Worm (Caenorhabditis elegans) whole organism, L1 larva: ENCODE results near the gene C27B7.2.

Experiments
- C04F5.9 ChIP-seq: sonication (generic microtip); optimal IDR thresholded peaks from 2 replicates; lab custom pipeline; 2016; ENCODE audit warnings: missing genetic modification characterization, missing compliant biosample characterization
- C34B4.2 ChIP-seq: sonication (generic microtip); optimal IDR thresholded peaks from 2 replicates; lab custom pipeline; 2017; ENCODE audit warnings: mild to moderate bottlenecking, missing genetic modification characterization, missing compliant biosample characterization
- aha-1 ChIP-seq: fragments of 150-350 bp; optimal IDR thresholded peaks from 2 replicates; lab custom pipeline; 2014; ENCODE audit warnings: missing biosample characterization, missing genetic modification characterization
- ama-1 ChIP-seq: fragments of 150-350 bp; optimal IDR thresholded peaks from 2 replicates; lab custom pipeline; 2014
- blmp-1 ChIP-seq: fragments of 150-350 bp; optimal IDR thresholded peaks from 2 replicates; lab custom pipeline; 2014; ENCODE audit warnings: missing biosample characterization, missing genetic modification characterization
- ceh-8 ChIP-seq: fragments of 200-800 bp; sonication (Bioruptor generic); optimal IDR thresholded peaks from 2 replicates; lab custom pipeline; 2018; ENCODE audit warnings: mild to moderate bottlenecking, missing genetic modification characterization, moderate library complexity, missing compliant biosample characterization
- ceh-88 ChIP-seq: fragments of 200-800 bp; sonication (Bioruptor generic); IDR thresholded peaks from 2 replicates; pipeline ENCODE4 v1.3.6; 2022; ENCODE audit warnings: missing genetic modification characterization, missing compliant biosample characterization
- ces-1 ChIP-seq: fragments of 150-350 bp; optimal IDR thresholded peaks from 2 replicates; lab custom pipeline; 2014; ENCODE audit warnings: missing biosample characterization, missing genetic modification reagents, missing genetic modification characterization
- dpl-1 ChIP-seq, 3 experiments: fragments of 150-350 bp in 2 of 3; sonication (generic microtip) in 1 of 3; optimal IDR thresholded peaks; 2 replicates each; lab custom pipeline; 2014 to 2017; ENCODE audit warnings: missing biosample characterization in 3 of 3, missing genetic modification characterization in 3 of 3, missing genetic modification reagents in 3 of 3
- dsc-1 ChIP-seq: sonication (generic microtip); optimal IDR thresholded peaks from 2 replicates; lab custom pipeline; 2016; ENCODE audit warnings: mild to moderate bottlenecking, missing genetic modification characterization, missing compliant biosample characterization
- efl-3 ChIP-seq: fragments of 200-800 bp; sonication (Bioruptor generic); optimal IDR thresholded peaks from 2 replicates; lab custom pipeline; 2018; ENCODE audit warnings: mild to moderate bottlenecking, missing genetic modification characterization, missing compliant biosample characterization
- egl-27 ChIP-seq, 2 experiments: fragments of 150-350 bp in 1 of 2; sonication (generic microtip); optimal IDR thresholded peaks; 3 replicates each; lab custom pipeline; 2017 to 2018; ENCODE audit warnings: missing biosample characterization in 2 of 2, missing genetic modification characterization in 2 of 2, missing genetic modification reagents in 2 of 2
- fkh-4 ChIP-seq: sonication (generic microtip); optimal IDR thresholded peaks from 2 replicates; lab custom pipeline; 2016; ENCODE audit warnings: missing compliant biosample characterization, missing genetic modification characterization, borderline replicate concordance
- hlh-17 ChIP-seq: fragments of 200-800 bp; sonication (Bioruptor generic); optimal IDR thresholded peaks from 2 replicates; lab custom pipeline; 2018; ENCODE audit warnings: missing genetic modification characterization, mild to moderate bottlenecking, missing compliant biosample characterization, moderate library complexity, borderline replicate concordance
- hpl-2 ChIP-seq: fragments of 150-350 bp; optimal IDR thresholded peaks from 2 replicates; lab custom pipeline; 2014; ENCODE audit warnings: missing biosample characterization, missing genetic modification reagents, missing genetic modification characterization
- lin-13 ChIP-seq: fragments of 150-350 bp; optimal IDR thresholded peaks from 2 replicates; lab custom pipeline; 2014; ENCODE audit warnings: missing biosample characterization, missing genetic modification reagents, missing genetic modification characterization
- lin-15B ChIP-seq: fragments of 150-350 bp; sonication (generic microtip); optimal IDR thresholded peaks from 3 replicates; lab custom pipeline; 2014; ENCODE audit warnings: missing biosample characterization, missing genetic modification characterization
- lir-3 ChIP-seq: sonication (generic microtip); optimal IDR thresholded peaks from 2 replicates; lab custom pipeline; 2016; ENCODE audit warnings: mild to moderate bottlenecking, missing genetic modification characterization, moderate library complexity, missing compliant biosample characterization; ENCODE audit not compliant: poor library complexity
- lsy-2 ChIP-seq, 2 experiments: fragments of 150-350 bp; optimal IDR thresholded peaks; 2 replicates each; lab custom pipeline; 2014; ENCODE audit warnings: missing biosample characterization in 2 of 2, missing genetic modification characterization in 2 of 2
- mef-2 ChIP-seq: fragments of 150-350 bp; optimal IDR thresholded peaks from 2 replicates; lab custom pipeline; 2014; ENCODE audit warnings: missing biosample characterization, missing genetic modification characterization
- mep-1 ChIP-seq: fragments of 150-350 bp; optimal IDR thresholded peaks from 2 replicates; lab custom pipeline; 2014; ENCODE audit warnings: missing biosample characterization, missing genetic modification characterization
- nhr-12 ChIP-seq: sonication (generic microtip); optimal IDR thresholded peaks from 2 replicates; lab custom pipeline; 2017; ENCODE audit warnings: missing biosample characterization, missing genetic modification characterization
- nhr-19 ChIP-seq: fragments of 200-800 bp; sonication (Bioruptor generic); conservative IDR thresholded peaks from 2 replicates; pipeline ENCODE4 v1.3.6; 2022; ENCODE audit warnings: missing genetic modification characterization, missing compliant biosample characterization
- nhr-20 ChIP-seq: sonication (generic microtip); optimal IDR thresholded peaks from 2 replicates; lab custom pipeline; 2016; ENCODE audit warnings: mild to moderate bottlenecking, missing genetic modification characterization, missing compliant biosample characterization
- nhr-237 ChIP-seq: fragments of 150-350 bp; optimal IDR thresholded peaks from 2 replicates; lab custom pipeline; 2014; ENCODE audit warnings: missing biosample characterization, missing genetic modification characterization
- nhr-47 ChIP-seq: sonication (generic microtip); optimal IDR thresholded peaks from 2 replicates; lab custom pipeline; 2016; ENCODE audit warnings: mild to moderate bottlenecking, missing genetic modification characterization, moderate library complexity, missing compliant biosample characterization
- nhr-71 ChIP-seq: sonication (generic microtip); optimal IDR thresholded peaks from 2 replicates; lab custom pipeline; 2016; ENCODE audit warnings: mild to moderate bottlenecking, missing genetic modification characterization, moderate library complexity, missing compliant biosample characterization
- nhr-76 ChIP-seq: sonication (generic microtip); optimal IDR thresholded peaks from 2 replicates; lab custom pipeline; 2017; ENCODE audit warnings: missing biosample characterization, missing genetic modification characterization
- nhr-77 ChIP-seq: fragments of 150-350 bp; optimal IDR thresholded peaks from 2 replicates; lab custom pipeline; 2014; ENCODE audit warnings: missing biosample characterization, missing genetic modification characterization
- nhr-85 ChIP-seq: sonication (generic microtip); peaks from one replicate; lab custom pipeline; 2016; ENCODE audit warnings: missing genetic modification characterization, inconsistent platforms, missing compliant biosample characterization
- pqm-1 ChIP-seq: sonication (generic microtip); optimal IDR thresholded peaks from 3 replicates; lab custom pipeline; 2017; ENCODE audit warnings: missing biosample characterization, missing genetic modification characterization
- snpc-4 ChIP-seq: fragments of 150-350 bp; optimal IDR thresholded peaks from 2 replicates; lab custom pipeline; 2014; ENCODE audit warnings: missing biosample characterization, missing genetic modification characterization
- snu-23 ChIP-seq: sonication (generic microtip); optimal IDR thresholded peaks from 2 replicates; lab custom pipeline; 2016; ENCODE audit warnings: missing genetic modification characterization, missing compliant biosample characterization
- sptf-1 ChIP-seq: fragments of 150-350 bp; optimal IDR thresholded peaks from 2 replicates; lab custom pipeline; 2014; ENCODE audit warnings: missing biosample characterization, missing genetic modification characterization
- sup-37 ChIP-seq: fragments of 200-800 bp; sonication (Bioruptor generic); optimal IDR thresholded peaks from 2 replicates; lab custom pipeline; 2018; ENCODE audit warnings: mild to moderate bottlenecking, missing genetic modification characterization, missing compliant biosample characterization
- tbx-2 ChIP-seq: sonication (generic microtip); optimal IDR thresholded peaks from 2 replicates; lab custom pipeline; 2016; ENCODE audit warnings: missing genetic modification characterization, missing compliant biosample characterization
- tlp-1 ChIP-seq: fragments of 150-350 bp; optimal IDR thresholded peaks from 2 replicates; lab custom pipeline; 2014; ENCODE audit warnings: missing biosample characterization, missing genetic modification characterization
- unc-30 ChIP-seq: sonication (generic microtip); optimal IDR thresholded peaks from 2 replicates; lab custom pipeline; 2017; ENCODE audit warnings: missing biosample characterization, missing genetic modification characterization
- unc-98 ChIP-seq: fragments of 200-800 bp; sonication (Bioruptor generic); IDR thresholded peaks from 2 replicates; pipeline ENCODE4 v1.3.6; 2022; ENCODE audit warnings: missing genetic modification characterization, missing compliant biosample characterization
- vab-15 ChIP-seq: sonication (generic microtip); optimal IDR thresholded peaks from 2 replicates; lab custom pipeline; 2017; ENCODE audit warnings: missing genotype, mild to moderate bottlenecking, missing genetic modification characterization, missing compliant biosample characterization
- zag-1 ChIP-seq: fragments of 150-350 bp; optimal IDR thresholded peaks from 2 replicates; lab custom pipeline; 2014; ENCODE audit warnings: missing biosample characterization, missing genetic modification characterization
- zip-4 ChIP-seq: fragments of 200-800 bp; sonication (Bioruptor generic); optimal IDR thresholded peaks from 2 replicates; lab custom pipeline; 2018; ENCODE audit warnings: mild to moderate bottlenecking, missing genetic modification characterization, moderate library complexity, missing compliant biosample characterization
- ztf-4 ChIP-seq: fragments of 150-350 bp; optimal IDR thresholded peaks from 2 replicates; lab custom pipeline; 2014; ENCODE audit warnings: missing biosample characterization, missing genetic modification characterization

C27B7.2 gene

DNA sequence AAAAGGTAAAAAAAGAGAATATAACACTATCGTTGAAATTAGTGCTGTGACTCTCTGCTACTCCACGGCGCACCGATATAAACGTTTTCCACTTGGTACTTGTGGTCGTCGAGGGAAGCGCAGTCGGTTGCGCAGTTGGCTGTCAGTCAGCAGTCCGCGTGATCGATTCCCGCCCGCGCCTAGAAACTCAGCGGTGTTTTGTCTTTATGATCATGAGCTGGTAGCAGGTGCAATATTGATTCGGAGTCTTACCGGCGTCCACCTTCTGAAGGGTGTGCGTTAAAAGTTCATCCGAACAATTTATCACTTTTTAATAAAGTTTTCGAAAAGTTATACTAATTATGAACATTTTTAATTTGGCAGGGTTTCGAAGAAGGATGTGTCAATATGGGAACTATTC, 34.4 kb downstream of the C27B7.2 start (continued):
- TF ChIP-seq ces-1 (GFP tag; lab: Kevin White, UChicago) (no peak), unc-30 (no peak), zag-1 (tag; lab: Kevin White, UChicago) (no peak), nhr-20 (tag; lab: Kevin White, UChicago) (peak; percentile 79), egl-27 (tag; optimal IDR thresholded peaks at IDR 0.05; lab: Kevin White, UChicago) (peak in 1 of 2 experiments; percentile 14), zip-4 (peak; percentile 13), blmp-1 (tag; lab: Kevin White, UChicago) (no peak), ceh-8 (GFP tag; lab: Kevin White, UChicago) (peak; percentile 60), fkh-4 (tag; lab: Kevin White, UChicago) (no peak), tbx-2 (peak; percentile 70), hlh-17 (GFP tag; lab: Kevin White, UChicago) (no peak), lir-3 (tag; lab: Kevin White, UChicago) (peak; percentile 51), nhr-85 (tag; lab: Kevin White, UChicago) (peak; percentile 81), ama-1 (lab: Kevin White, UChicago) (peak; percentile 44), lin-13 (GFP tag; lab: Kevin White, UChicago) (peak; percentile 49), pqm-1 (no peak), ceh-88 (GFP tag; lab: Robert Waterston, UW) (no peak), sup-37 (GFP tag; lab: Kevin White, UChicago) (peak; percentile 49), C04F5.9 (peak; percentile 29), nhr-12 (tag; lab: Kevin White, UChicago) (no peak), nhr-237 (tag; lab: Kevin White, UChicago) (no peak), nhr-76 (tag; lab: Kevin White, UChicago) (peak; percentile 77), dsc-1 (tag; lab: Kevin White, UChicago) (peak; percentile 80), hpl-2 (GFP tag; lab: Kevin White, UChicago) (peak; percentile 52), aha-1 (no peak), unc-98 (GFP tag; lab: Robert Waterston, UW) (peak; percentile 48; the same call in 1 of the 2 replicates), dpl-1 (GFP tag; optimal IDR thresholded peaks at IDR 0.05; lab: Kevin White, UChicago) (peak in 2 of 3 experiments; percentile 53 to 55), tlp-1 (tag; lab: Kevin White, UChicago) (no peak), efl-3 (peak; percentile 24), snpc-4 (tag; lab: Kevin White, UChicago) (peak; percentile 41), lsy-2 (tag; optimal IDR thresholded peaks at IDR 0.05; lab: Kevin White, UChicago) (peak; percentile 58 to 72), snu-23 (GFP tag; lab: Kevin White, UChicago) (peak; percentile 82), nhr-77 (tag; lab: Kevin White, UChicago) (peak; percentile 55), lin-15B (tag; lab: Kevin White, UChicago) (no peak), mep-1 (tag; lab: Kevin White, UChicago) (peak; percentile 66), vab-15 (no peak)

DNA sequence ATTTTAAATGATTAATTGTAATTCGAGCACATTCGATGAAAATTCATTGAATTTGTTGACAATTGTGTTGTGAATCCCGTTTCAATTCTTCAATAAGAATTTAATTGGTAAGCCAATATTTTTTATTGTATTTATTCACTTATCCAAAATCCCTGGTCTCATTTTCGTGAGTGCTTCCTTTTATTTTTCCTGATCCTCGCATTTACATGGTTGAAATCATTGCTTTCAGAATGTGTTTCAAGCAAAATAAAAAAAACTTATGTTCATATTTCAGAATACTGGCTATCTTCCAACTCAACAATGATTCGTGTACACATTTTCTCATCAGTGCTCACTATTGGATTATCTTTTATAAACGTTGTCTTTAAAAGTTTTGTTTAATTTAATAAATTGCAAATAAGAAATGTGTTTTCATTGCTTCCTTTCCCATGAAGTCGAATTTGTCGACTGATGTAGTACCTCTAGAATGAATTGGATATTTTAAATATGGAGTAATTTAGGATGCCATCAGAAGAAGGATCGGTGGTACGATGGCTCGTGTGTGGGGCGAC, 37.4 kb downstream of the C27B7.2 start, which contains the start of the genes D1046.18 and slc-25A26:
D1046.18 (plus strand) TSS at position 301 of the 551 bp plus-strand sequence.
slc-25A26 (plus strand) TSS at position 501 of the 551 bp plus-strand sequence.
- TF ChIP-seq dsc-1 (tag; lab: Kevin White, UChicago), result no peak
- TF ChIP-seq nhr-85 (tag; lab: Kevin White, UChicago), result no peak
- no peak for TF ChIP-seq sptf-1 (tag; lab: Kevin White, UChicago)
- TF ChIP-seq C34B4.2, result no peak
- no peak for TF ChIP-seq nhr-47 (tag; lab: Kevin White, UChicago)
- TF ChIP-seq ztf-4 (tag; lab: Kevin White, UChicago), result no peak
- no peak for TF ChIP-seq zip-4
- TF ChIP-seq hpl-2 (GFP tag; lab: Kevin White, UChicago), result no peak
- no peak for TF ChIP-seq vab-15
- TF ChIP-seq nhr-71 (tag; lab: Kevin White, UChicago), result no peak
- TF ChIP-seq nhr-19 (GFP tag; lab: Robert Waterston, UW), result no peak
- TF ChIP-seq mef-2, result no peak
- TF ChIP-seq efl-3, result no peak
- TF ChIP-seq lir-3 (tag; lab: Kevin White, UChicago), result no peak
- no peak for TF ChIP-seq dpl-1 (GFP tag; optimal IDR thresholded peaks at IDR 0.05; lab: Kevin White, UChicago)
